Fruit fly (Drosophila melanogaster): ENCODE data around the gene Brd.

The Brd gene

dm6 chr3L:14986984-14987896 is 14.8 kb downstream of the Brd start (continued):
- TF ChIP-seq CG1792 (GFP tag; optimal IDR thresholded peaks at IDR 0.05), result no peak
- no peak for TF ChIP-seq gsb (GFP tag; IDR thresholded peaks at IDR 0.05)
- TF ChIP-seq Med (GFP tag), result peak; percentile 31
- no peak for TF ChIP-seq CG7963 (GFP tag; IDR thresholded peaks at IDR 0.05; ENCODE audit: partially characterized antibody)
- no peak for TF ChIP-seq dpn (GFP tag; optimal IDR thresholded peaks at IDR 0.05)
- no peak for TF ChIP-seq Tbp (GFP tag; optimal IDR thresholded peaks at IDR 0.05)
- TF ChIP-seq Doc3 (GFP tag; IDR thresholded peaks at IDR 0.05; ENCODE audit: partially characterized antibody), result 0 out of 3 replicates have a peak, but pooled peaks have one; percentile 45
- TF ChIP-seq CG3995 (GFP tag; optimal IDR thresholded peaks at IDR 0.05), result no peak
- TF ChIP-seq YL-1 (GFP tag; optimal IDR thresholded peaks at IDR 0.05), result no peak
- TF ChIP-seq amos (GFP tag; IDR thresholded peaks at IDR 0.05; ENCODE audit: partially characterized antibody), result no peak
- peak; percentile 39 for TF ChIP-seq twi (tag; optimal IDR thresholded peaks at IDR 0.05)
- no peak for TF ChIP-seq Blimp-1 (GFP tag; optimal IDR thresholded peaks at IDR 0.05)
- no peak for TF ChIP-seq CG10274 (GFP tag; optimal IDR thresholded peaks at IDR 0.05)
- peak in 1 of 2 experiments; percentile 67 for TF ChIP-seq eve (GFP tag; optimal IDR thresholded peaks at IDR 0.05)
- no peak for TF ChIP-seq esg (GFP tag; conservative IDR thresholded peaks at IDR 0.05)
- TF ChIP-seq onecut (GFP tag; IDR thresholded peaks at IDR 0.05), result no peak
- no peak for TF ChIP-seq ash1 (GFP tag; optimal IDR thresholded peaks at IDR 0.05)
- no peak for TF ChIP-seq GATAe (GFP tag; conservative IDR thresholded peaks at IDR 0.05)
- peak; percentile 83 for TF ChIP-seq Jarid2 (GFP tag; optimal IDR thresholded peaks at IDR 0.05)
- TF ChIP-seq Aef1 (GFP tag; IDR thresholded peaks at IDR 0.05), result no peak
- no peak for TF ChIP-seq CG10431 (GFP tag; optimal IDR thresholded peaks at IDR 0.05)
- no peak for TF ChIP-seq her (GFP tag; optimal IDR thresholded peaks at IDR 0.05)
- TF ChIP-seq BtbVII (GFP tag; optimal IDR thresholded peaks at IDR 0.05), result peak; percentile 23
- no peak for TF ChIP-seq zf30C (GFP tag; optimal IDR thresholded peaks at IDR 0.05)
- TF ChIP-seq Trl (optimal IDR thresholded peaks at IDR 0.05), result peak; percentile 73 to 84
- no peak for TF ChIP-seq Trl (GFP tag; optimal IDR thresholded peaks at IDR 0.05)
- no peak for TF ChIP-seq CG12155 (GFP tag; optimal IDR thresholded peaks at IDR 0.05)
- TF ChIP-seq Nf-YC (tag; optimal IDR thresholded peaks at IDR 0.05), result no peak
- no peak for TF ChIP-seq Hmr (GFP tag; optimal IDR thresholded peaks at IDR 0.05)
- TF ChIP-seq vnd (GFP tag; IDR thresholded peaks at IDR 0.05; ENCODE audit: partially characterized antibody), result no peak
- no peak for TF ChIP-seq CG6765 (GFP tag; optimal IDR thresholded peaks at IDR 0.05)
- TF ChIP-seq grn (GFP tag; optimal IDR thresholded peaks at IDR 0.05), result peak; percentile 77
- no peak for TF ChIP-seq Dek (tag; optimal IDR thresholded peaks at IDR 0.05)
- TF ChIP-seq dm (GFP tag; optimal IDR thresholded peaks at IDR 0.05), result peak; percentile 62
- no peak for TF ChIP-seq trh (GFP tag; optimal IDR thresholded peaks at IDR 0.05)
- peak; percentile 76 for TF ChIP-seq CG7987 (GFP tag; optimal IDR thresholded peaks at IDR 0.05)
- TF ChIP-seq ind (GFP tag; optimal IDR thresholded peaks at IDR 0.05), result no peak
- TF ChIP-seq CG16815 (GFP tag; optimal IDR thresholded peaks at IDR 0.05), result no peak
- 0 out of 2 replicates have a peak, but pooled peaks have one; percentile 18 for TF ChIP-seq sna (GFP tag; IDR thresholded peaks at IDR 0.05; ENCODE audit: partially characterized antibody)
- TF ChIP-seq Ada2b (GFP tag; IDR thresholded peaks at IDR 0.05), result no peak
- no peak for TF ChIP-seq crp (GFP tag; optimal IDR thresholded peaks at IDR 0.05)
- TF ChIP-seq CG30020 (tag; optimal IDR thresholded peaks at IDR 0.05), result no peak
- TF ChIP-seq Six4 (GFP tag; optimal IDR thresholded peaks at IDR 0.05), result no peak
- 0 out of 2 replicates have a peak, but pooled peaks have one; percentile 10 for TF ChIP-seq vvl (GFP tag; IDR thresholded peaks at IDR 0.05)
- no peak for TF ChIP-seq wek (GFP tag; optimal IDR thresholded peaks at IDR 0.05)
- no peak for TF ChIP-seq CG4707 (GFP tag; optimal IDR thresholded peaks at IDR 0.05)
- TF ChIP-seq CG42726 (GFP tag; IDR thresholded peaks at IDR 0.05; ENCODE audit: partially characterized antibody), result no peak
- no peak for TF ChIP-seq Sox102F (GFP tag; optimal IDR thresholded peaks at IDR 0.05)
